Fruit fly (Drosophila melanogaster): ENCODE measurements around the gene barc.

The barc gene

DNA sequence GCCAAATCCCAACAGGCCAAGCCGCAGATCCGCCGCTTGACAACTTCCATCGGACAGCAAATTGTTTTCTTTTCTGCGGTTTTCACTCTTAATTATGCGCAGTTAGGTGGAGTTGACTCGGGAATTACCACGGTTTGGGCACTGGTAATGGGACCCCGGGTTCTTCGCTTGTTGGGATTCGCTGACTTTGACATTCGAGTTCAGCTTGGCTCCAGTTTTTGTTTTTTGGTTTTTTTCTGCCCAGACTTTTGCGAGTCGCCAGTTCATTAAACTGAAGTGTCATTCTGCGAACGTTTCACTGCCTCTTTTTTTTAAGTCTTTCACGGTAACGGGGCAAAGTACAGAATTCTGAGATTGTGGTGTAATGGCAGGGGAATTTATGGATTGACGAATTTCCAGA, 44.1 kb downstream of the barc start:
- TF ChIP-seq Ets98B (GFP tag; IDR thresholded peaks at IDR 0.05) (no peak), D1 (tag; optimal IDR thresholded peaks at IDR 0.05) (no peak), CG8301 (tag; optimal IDR thresholded peaks at IDR 0.05) (no peak), CG14655 (GFP tag; optimal IDR thresholded peaks at IDR 0.05) (no peak), CG17806 (tag; optimal IDR thresholded peaks at IDR 0.05) (no peak), CG9948 (tag; optimal IDR thresholded peaks at IDR 0.05) (no peak), CG12605 (GFP tag; IDR thresholded peaks at IDR 0.05) (no peak), gl (tag; optimal IDR thresholded peaks at IDR 0.05) (no peak), rn (GFP tag; IDR thresholded peaks at IDR 0.05) (no peak), CG10348 (GFP tag; IDR thresholded peaks at IDR 0.05) (no peak), CG8159 (tag; optimal IDR thresholded peaks at IDR 0.05) (no peak), CG4496 (GFP tag; IDR thresholded peaks at IDR 0.05) (no peak), CG34367 (tag; optimal IDR thresholded peaks at IDR 0.05) (no peak), CG32121 (GFP tag; IDR thresholded peaks at IDR 0.05) (no peak), EcR (GFP tag; optimal IDR thresholded peaks at IDR 0.05) (no peak)

DNA sequence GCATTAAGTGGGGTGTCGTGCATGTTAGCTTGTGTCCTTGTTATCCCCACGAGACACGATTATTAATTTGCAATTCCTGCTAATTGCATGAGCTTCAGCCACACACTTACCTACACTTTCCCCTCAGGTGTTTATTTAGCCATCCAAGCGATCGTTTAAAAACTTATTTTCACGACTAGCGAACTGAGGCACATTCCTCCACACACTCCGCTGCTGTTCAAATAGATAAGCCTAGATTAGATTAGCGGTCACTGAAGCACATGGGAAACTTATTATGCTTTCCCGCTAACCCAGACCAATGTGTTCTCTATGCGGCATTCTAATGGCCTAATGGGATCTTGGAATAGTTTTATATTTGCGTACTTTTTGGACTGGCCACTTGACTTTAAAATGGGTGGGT, 46.0 kb downstream of the barc start:
- TF ChIP-seq CG32121 (GFP tag; IDR thresholded peaks at IDR 0.05) = no peak
- TF ChIP-seq gl (tag; optimal IDR thresholded peaks at IDR 0.05) = no peak
- no peak for TF ChIP-seq CG8301 (tag; optimal IDR thresholded peaks at IDR 0.05)
- TF ChIP-seq CG8159 (tag; optimal IDR thresholded peaks at IDR 0.05) = no peak
- TF ChIP-seq Pif1A (GFP tag; optimal IDR thresholded peaks at IDR 0.05) = no peak

DNA sequence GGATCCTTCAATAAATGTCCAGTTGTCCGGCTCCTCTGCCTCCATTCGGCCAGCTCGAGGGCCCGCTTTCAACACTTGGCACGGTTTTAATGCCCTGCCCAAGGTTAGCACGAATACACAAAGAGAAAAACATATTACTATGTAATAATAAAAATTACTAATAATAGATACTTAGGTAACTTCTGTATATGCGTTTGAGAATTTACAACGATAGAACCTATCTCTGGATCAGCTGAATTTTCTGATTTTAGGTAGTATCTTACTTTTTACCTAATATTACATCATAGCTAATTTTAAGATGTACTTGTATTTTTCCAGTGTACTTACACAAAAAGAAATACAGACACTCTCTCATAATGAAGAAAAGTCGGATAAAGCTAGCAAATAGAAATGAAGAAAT, 47.2 kb downstream of the barc start:
- TF ChIP-seq CG13204 (GFP tag; optimal IDR thresholded peaks at IDR 0.05) = no peak
- no peak for TF ChIP-seq CG32121 (GFP tag; IDR thresholded peaks at IDR 0.05)
- no peak for TF ChIP-seq CG4496 (GFP tag; IDR thresholded peaks at IDR 0.05)
- no peak for TF ChIP-seq CG9948 (tag; optimal IDR thresholded peaks at IDR 0.05)
- TF ChIP-seq CG15710 (tag; optimal IDR thresholded peaks at IDR 0.05) = no peak
- no peak for TF ChIP-seq Pif1B (GFP tag; optimal IDR thresholded peaks at IDR 0.05)
- TF ChIP-seq fd96Ca (GFP tag; IDR thresholded peaks at IDR 0.05) = no peak
- no peak for TF ChIP-seq CG8301 (tag; optimal IDR thresholded peaks at IDR 0.05)
- no peak for TF ChIP-seq CG34367 (tag; optimal IDR thresholded peaks at IDR 0.05)
- TF ChIP-seq Pif1A (GFP tag; optimal IDR thresholded peaks at IDR 0.05) = no peak
- TF ChIP-seq CG14655 (GFP tag; optimal IDR thresholded peaks at IDR 0.05) = no peak
- no peak for TF ChIP-seq rn (GFP tag; IDR thresholded peaks at IDR 0.05)
- no peak for TF ChIP-seq D1 (tag; optimal IDR thresholded peaks at IDR 0.05)
- TF ChIP-seq CG17806 (tag; optimal IDR thresholded peaks at IDR 0.05) = no peak
- TF ChIP-seq CG10348 (GFP tag; IDR thresholded peaks at IDR 0.05) = no peak
- no peak for TF ChIP-seq CG8159 (tag; optimal IDR thresholded peaks at IDR 0.05)
- no peak for TF ChIP-seq EcR (GFP tag; optimal IDR thresholded peaks at IDR 0.05)
- no peak for TF ChIP-seq Ets98B (GFP tag; IDR thresholded peaks at IDR 0.05)
- TF ChIP-seq CG12605 (GFP tag; IDR thresholded peaks at IDR 0.05) = no peak

DNA sequence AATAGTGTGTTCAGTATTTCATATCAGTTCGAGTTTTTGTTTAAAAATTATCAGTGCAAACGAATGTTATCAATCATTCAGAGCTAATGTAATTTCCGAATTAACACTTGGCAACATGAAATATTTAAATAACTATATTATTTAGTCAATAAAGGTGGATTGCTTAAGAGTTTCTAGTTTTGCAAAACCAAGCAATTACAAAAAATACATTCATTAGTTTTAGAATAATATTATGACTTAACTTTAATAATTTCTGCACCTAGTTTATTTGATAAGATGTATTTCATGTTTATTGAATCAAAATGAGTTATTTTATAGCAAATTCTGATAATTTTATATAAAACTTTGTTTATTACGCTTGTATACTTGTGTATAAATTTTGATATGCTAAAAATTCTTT, 49.5 kb downstream of the barc start:
- TF ChIP-seq CG15710 (tag; optimal IDR thresholded peaks at IDR 0.05) = no peak
- TF ChIP-seq CG9948 (tag; optimal IDR thresholded peaks at IDR 0.05) = no peak
- TF ChIP-seq Pif1A (GFP tag; optimal IDR thresholded peaks at IDR 0.05) = no peak
- no peak for TF ChIP-seq CG17806 (tag; optimal IDR thresholded peaks at IDR 0.05)
- no peak for TF ChIP-seq CG4496 (GFP tag; IDR thresholded peaks at IDR 0.05)
- no peak for TF ChIP-seq rn (GFP tag; IDR thresholded peaks at IDR 0.05)
- TF ChIP-seq gl (tag; optimal IDR thresholded peaks at IDR 0.05) = no peak
- TF ChIP-seq Pif1B (GFP tag; optimal IDR thresholded peaks at IDR 0.05) = no peak
- TF ChIP-seq EcR (GFP tag; optimal IDR thresholded peaks at IDR 0.05) = no peak
- TF ChIP-seq CG13204 (GFP tag; optimal IDR thresholded peaks at IDR 0.05) = no peak
- no peak for TF ChIP-seq CG8301 (tag; optimal IDR thresholded peaks at IDR 0.05)
- no peak for TF ChIP-seq D1 (tag; optimal IDR thresholded peaks at IDR 0.05)
- TF ChIP-seq CG12605 (GFP tag; IDR thresholded peaks at IDR 0.05) = no peak
- no peak for TF ChIP-seq CG8159 (tag; optimal IDR thresholded peaks at IDR 0.05)
- TF ChIP-seq CG10348 (GFP tag; IDR thresholded peaks at IDR 0.05) = no peak
- TF ChIP-seq CG14655 (GFP tag; optimal IDR thresholded peaks at IDR 0.05) = no peak
- no peak for TF ChIP-seq CG32121 (GFP tag; IDR thresholded peaks at IDR 0.05)
- no peak for TF ChIP-seq Snoo (tag; optimal IDR thresholded peaks at IDR 0.05)

DNA sequence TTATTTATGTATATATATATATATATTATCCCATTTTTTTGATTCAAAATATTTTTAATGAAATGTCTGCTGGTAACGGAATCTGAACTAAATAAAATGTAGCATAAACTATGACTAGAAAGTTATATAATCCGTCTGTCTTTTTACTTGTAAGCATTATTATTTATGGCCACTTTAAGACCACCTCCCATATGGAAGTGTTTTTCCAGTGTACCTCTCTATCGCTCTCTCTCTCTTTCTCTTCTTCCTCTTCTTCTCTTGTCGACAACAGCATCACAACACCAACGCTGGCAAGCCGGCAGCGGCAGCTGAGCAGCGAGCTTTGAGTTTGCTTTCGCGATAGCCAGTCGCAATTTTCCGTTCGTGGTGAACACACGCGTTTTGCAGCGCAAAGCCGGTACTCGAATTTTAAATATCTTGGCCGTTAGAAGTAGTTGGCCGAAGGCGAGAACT, 50.8 kb downstream of the barc start, which contains the start of gene rgn:
Gene rgn (plus strand): TSS at position 344 of the 453 bp plus-strand sequence.
- peak; percentile 46 for TF ChIP-seq CG13204 (GFP tag; optimal IDR thresholded peaks at IDR 0.05)
- peak; percentile 90 for TF ChIP-seq CG8301 (tag; optimal IDR thresholded peaks at IDR 0.05)
- peak; percentile 87 for TF ChIP-seq Ets98B (GFP tag; IDR thresholded peaks at IDR 0.05)
- peak; percentile 77; the same call in 2 of the 3 replicates for TF ChIP-seq fd96Ca (GFP tag; IDR thresholded peaks at IDR 0.05)
- peak; percentile 92 for TF ChIP-seq CG4496 (GFP tag; IDR thresholded peaks at IDR 0.05)
- peak; percentile 49 for TF ChIP-seq gl (tag; optimal IDR thresholded peaks at IDR 0.05)
- TF ChIP-seq Pif1A (GFP tag; optimal IDR thresholded peaks at IDR 0.05) = peak; percentile 69
- TF ChIP-seq EcR (GFP tag; optimal IDR thresholded peaks at IDR 0.05) = no peak
- peak; percentile 91 for TF ChIP-seq CG8159 (tag; optimal IDR thresholded peaks at IDR 0.05)
- TF ChIP-seq rn (GFP tag; IDR thresholded peaks at IDR 0.05) = peak; percentile 61; the same call in 1 of the 2 replicates
- peak; percentile 85 for TF ChIP-seq CG34367 (tag; optimal IDR thresholded peaks at IDR 0.05)
- TF ChIP-seq Pif1B (GFP tag; optimal IDR thresholded peaks at IDR 0.05) = peak; percentile 63
- peak; percentile 85 for TF ChIP-seq Snoo (tag; optimal IDR thresholded peaks at IDR 0.05)
- peak; percentile 44 for TF ChIP-seq CG12605 (GFP tag; IDR thresholded peaks at IDR 0.05)
- TF ChIP-seq CG9948 (tag; optimal IDR thresholded peaks at IDR 0.05) = peak; percentile 92
- peak; percentile 86 for TF ChIP-seq CG17806 (tag; optimal IDR thresholded peaks at IDR 0.05)
- TF ChIP-seq CG15710 (tag; optimal IDR thresholded peaks at IDR 0.05) = peak; percentile 84
- peak; percentile 95 for TF ChIP-seq CG14655 (GFP tag; optimal IDR thresholded peaks at IDR 0.05)
- TF ChIP-seq CG10348 (GFP tag; IDR thresholded peaks at IDR 0.05) = no peak
- peak; percentile 87 for TF ChIP-seq D1 (tag; optimal IDR thresholded peaks at IDR 0.05)
- peak; percentile 85 for TF ChIP-seq CG32121 (GFP tag; IDR thresholded peaks at IDR 0.05)

DNA sequence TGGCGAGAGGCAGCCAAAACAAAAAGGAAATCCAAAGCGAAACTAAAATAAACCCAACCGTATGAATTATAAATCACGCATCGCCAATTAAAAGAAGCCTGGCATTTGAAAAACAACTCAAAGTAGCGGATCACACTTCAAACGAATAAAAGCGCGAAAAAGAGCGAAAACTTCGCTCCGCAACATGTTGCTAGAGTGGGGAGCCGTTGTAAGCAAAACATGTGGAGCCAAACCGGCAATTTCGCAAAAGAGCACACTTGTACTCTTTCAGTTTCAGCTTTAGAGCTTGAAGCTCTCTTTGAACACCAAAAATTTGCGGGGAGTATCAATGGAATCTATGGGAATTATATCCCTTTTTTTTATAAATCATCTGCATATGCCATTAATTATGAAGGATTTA, 51.2 kb downstream of the barc start:
- TF ChIP-seq Pif1B (GFP tag; optimal IDR thresholded peaks at IDR 0.05) (no peak), rn (GFP tag; IDR thresholded peaks at IDR 0.05) (no peak), CG15710 (tag; optimal IDR thresholded peaks at IDR 0.05) (no peak), CG10348 (GFP tag; IDR thresholded peaks at IDR 0.05) (no peak), CG32121 (GFP tag; IDR thresholded peaks at IDR 0.05) (no peak), EcR (GFP tag; optimal IDR thresholded peaks at IDR 0.05) (no peak), Snoo (tag; optimal IDR thresholded peaks at IDR 0.05) (no peak), gl (tag; optimal IDR thresholded peaks at IDR 0.05) (no peak), Pif1A (GFP tag; optimal IDR thresholded peaks at IDR 0.05) (no peak), Ets98B (GFP tag; IDR thresholded peaks at IDR 0.05) (no peak), CG4496 (GFP tag; IDR thresholded peaks at IDR 0.05) (no peak), CG34367 (tag; optimal IDR thresholded peaks at IDR 0.05) (no peak), CG17806 (tag; optimal IDR thresholded peaks at IDR 0.05) (no peak), CG14655 (GFP tag; optimal IDR thresholded peaks at IDR 0.05) (no peak), D1 (tag; optimal IDR thresholded peaks at IDR 0.05) (no peak), CG13204 (GFP tag; optimal IDR thresholded peaks at IDR 0.05) (no peak), CG12605 (GFP tag; IDR thresholded peaks at IDR 0.05) (no peak), fd96Ca (GFP tag; IDR thresholded peaks at IDR 0.05) (no peak), CG8159 (tag; optimal IDR thresholded peaks at IDR 0.05) (no peak)
